Fruit fly (Drosophila melanogaster) whole organism, adult: ENCODE results near the gene Muc68D.

Experiments used
- CG11617 ChIP-seq: fragments of 200-800 bp; sonication (Bioruptor generic); optimal IDR thresholded peaks from 2 replicates; lab custom pipeline; 2017; ENCODE audit warnings: mild to moderate bottlenecking, missing biosample characterization, missing genetic modification reagents, missing genetic modification characterization
- CG12768 ChIP-seq: fragments of 200-800 bp; sonication (Bioruptor generic); optimal IDR thresholded peaks from 2 replicates; lab custom pipeline; 2017; ENCODE audit warnings: missing biosample characterization, missing genetic modification characterization, mild to moderate bottlenecking, moderate library complexity, missing genetic modification reagents
- CG14711 ChIP-seq: fragments of 200-800 bp; sonication (Bioruptor generic); optimal IDR thresholded peaks from 2 replicates; lab custom pipeline; 2018; ENCODE audit warnings: missing biosample characterization, mild to moderate bottlenecking, missing genetic modification characterization, moderate library complexity
- CG1620 ChIP-seq: fragments of 200-800 bp; sonication (Bioruptor generic); optimal IDR thresholded peaks from 2 replicates; lab custom pipeline; 2016; ENCODE audit warnings: missing biosample characterization, missing genetic modification characterization
- CG33017 ChIP-seq: fragments of 200-800 bp; sonication (Bioruptor generic); optimal IDR thresholded peaks from 2 replicates; lab custom pipeline; 2018; ENCODE audit warnings: missing biosample characterization, mild to moderate bottlenecking, missing genetic modification characterization, moderate library complexity
- CG5204 ChIP-seq: fragments of 200-800 bp; sonication (Bioruptor generic); optimal IDR thresholded peaks from 2 replicates; lab custom pipeline; 2016; ENCODE audit warnings: missing biosample characterization, missing genetic modification characterization
- CG7045 ChIP-seq: fragments of 200-800 bp; sonication (Bioruptor generic); optimal IDR thresholded peaks from 2 replicates; lab custom pipeline; 2017; ENCODE audit warnings: missing biosample characterization, mild to moderate bottlenecking, missing genetic modification characterization
- CG7101 ChIP-seq: fragments of 200-800 bp; sonication (Bioruptor generic); optimal IDR thresholded peaks from 2 replicates; lab custom pipeline; 2018; ENCODE audit warnings: missing biosample characterization, mild to moderate bottlenecking, missing genetic modification characterization, moderate library complexity
- Clk ChIP-seq: fragments of 200-800 bp; sonication (Bioruptor generic); optimal IDR thresholded peaks from 2 replicates; lab custom pipeline; 2017; ENCODE audit warnings: missing biosample characterization, missing genetic modification characterization
- Crg-1 ChIP-seq: fragments of 200-800 bp; sonication (Bioruptor generic); optimal IDR thresholded peaks from 2 replicates; lab custom pipeline; 2016; ENCODE audit warnings: missing biosample characterization, missing genetic modification characterization
- Hr96 ChIP-seq: fragments of 200-800 bp; sonication (Bioruptor generic); optimal IDR thresholded peaks from 2 replicates; lab custom pipeline; 2016; ENCODE audit warnings: missing biosample characterization, missing genetic modification characterization
- Mnt ChIP-seq: fragments of 200-800 bp; sonication (Bioruptor generic); optimal IDR thresholded peaks from 2 replicates; lab custom pipeline; 2016; ENCODE audit warnings: missing biosample characterization, mild to moderate bottlenecking, missing genetic modification characterization
- bab1 ChIP-seq: fragments of 200-800 bp; sonication (Bioruptor generic); optimal IDR thresholded peaks from 3 replicates; lab custom pipeline; 2019; ENCODE audit warnings: missing biosample characterization, mild to moderate bottlenecking, missing genetic modification characterization, moderate library complexity
- cic ChIP-seq: fragments of 200-800 bp; sonication (Bioruptor generic); optimal IDR thresholded peaks from 2 replicates; lab custom pipeline; 2017; ENCODE audit warnings: missing biosample characterization, mild to moderate bottlenecking, missing genetic modification characterization, moderate library complexity
- cnc ChIP-seq, 2 experiments: fragments of >200 bp; optimal IDR thresholded peaks; 2 replicates each; lab custom pipeline; 2017
- kay ChIP-seq: fragments of 200-800 bp; sonication (Bioruptor generic); peaks from one replicate; lab custom pipeline; 2016; ENCODE audit warnings: missing biosample characterization, missing genetic modification characterization, borderline replicate concordance
- ovo ChIP-seq: fragments of 200-800 bp; sonication (Bioruptor generic); optimal IDR thresholded peaks from 2 replicates; lab custom pipeline; 2016; ENCODE audit warnings: missing biosample characterization, missing genetic modification characterization
- pad ChIP-seq: fragments of 200-800 bp; sonication (Bioruptor generic); optimal IDR thresholded peaks from 3 replicates; lab custom pipeline; 2017; ENCODE audit warnings: missing biosample characterization, missing genetic modification characterization, mild to moderate bottlenecking, moderate library complexity, missing genetic modification reagents
- tj ChIP-seq: fragments of 200-800 bp; sonication (Bioruptor generic); optimal IDR thresholded peaks from 3 replicates; lab custom pipeline; 2017; ENCODE audit warnings: missing biosample characterization, mild to moderate bottlenecking, missing genetic modification characterization, moderate library complexity
- toe ChIP-seq: fragments of 200-800 bp; sonication (Bioruptor generic); optimal IDR thresholded peaks from 2 replicates; lab custom pipeline; 2016; ENCODE audit warnings: missing biosample characterization, missing genetic modification characterization

Muc68D gene

dm6 chr3L:11772057-11772456 lies at the start of gene Muc68D:
Muc68D (minus strand) TSS chr3L:11772157.
- TF ChIP-seq tj = no peak
- no peak for TF ChIP-seq toe (GFP tag; lab: Kevin White, UChicago)
- TF ChIP-seq CG7101 (tag; lab: Kevin White, UChicago) = no peak
- no peak for TF ChIP-seq bab1 (GFP tag; lab: Kevin White, UChicago)
- no peak for TF ChIP-seq ovo (GFP tag; lab: Kevin White, UChicago)
- TF ChIP-seq Clk (GFP tag; lab: Kevin White, UChicago) = no peak
- TF ChIP-seq Crg-1 (GFP tag; lab: Kevin White, UChicago) = no peak
- no peak for TF ChIP-seq CG1620 (GFP tag; lab: Kevin White, UChicago)
- no peak for TF ChIP-seq pad
- TF ChIP-seq CG5204 (GFP tag; lab: Kevin White, UChicago) = no peak
- TF ChIP-seq CG14711 = no peak
- no peak for TF ChIP-seq Hr96 (GFP tag; lab: Kevin White, UChicago)
- TF ChIP-seq CG12768 (GFP tag; lab: Kevin White, UChicago) = no peak
- no peak for TF ChIP-seq cnc (optimal IDR thresholded peaks at IDR 0.05; lab: Kevin White, UChicago)
- no peak for TF ChIP-seq CG33017
- no peak for TF ChIP-seq cic

- TF ChIP-seq toe (GFP tag; lab: Kevin White, UChicago) (peak; percentile 24), bab1 (GFP tag; lab: Kevin White, UChicago) (peak; percentile 64), cnc (optimal IDR thresholded peaks at IDR 0.05; lab: Kevin White, UChicago) (peak; percentile 65 to 92), CG7101 (tag; lab: Kevin White, UChicago) (peak; percentile 51), tj (peak; percentile 99), pad (no peak), CG33017 (peak; percentile 60), Mnt (peak; percentile 89), CG7045 (GFP tag; lab: Kevin White, UChicago) (peak; percentile 32), Clk (GFP tag; lab: Kevin White, UChicago) (no peak), Crg-1 (GFP tag; lab: Kevin White, UChicago) (no peak), kay (GFP tag; lab: Kevin White, UChicago) (peak; percentile 99), CG11617 (GFP tag; lab: Kevin White, UChicago) (peak; percentile 37), cic (peak; percentile 91), Hr96 (GFP tag; lab: Kevin White, UChicago) (peak; percentile 30), CG14711 (no peak), CG12768 (GFP tag; lab: Kevin White, UChicago) (peak; percentile 12), CG5204 (GFP tag; lab: Kevin White, UChicago) (no peak), ovo (GFP tag; lab: Kevin White, UChicago) (peak; percentile 83), CG1620 (GFP tag; lab: Kevin White, UChicago) (peak; percentile 33)
Observed at dm6 chr3L:11819639-11820456, 47.9 kb upstream of the Muc68D start.

- TF ChIP-seq ovo (GFP tag; lab: Kevin White, UChicago) = no peak
- TF ChIP-seq kay (GFP tag; lab: Kevin White, UChicago) = peak; percentile 73
Observed at dm6 chr3L:11816641-11817040, 44.7 kb upstream of the Muc68D start.

- TF ChIP-seq tj (peak; percentile 14), CG33017 (no peak), CG1620 (GFP tag; lab: Kevin White, UChicago) (no peak), pad (no peak), kay (GFP tag; lab: Kevin White, UChicago) (peak; percentile 81), bab1 (GFP tag; lab: Kevin White, UChicago) (peak; percentile 52), Mnt (no peak)
Observed at dm6 chr3L:11815220-11815797, 43.4 kb upstream of the Muc68D start, which contains the start of gene CG14130. CG14130 (plus strand) TSS chr3L:11815444.

dm6 chr3L:11814655-11815054 lies 42.7 kb upstream of the Muc68D start, which contains the start of gene Cubn2:
Cubn2 (minus strand) TSS chr3L:11814755.
- no peak for TF ChIP-seq CG7045 (GFP tag; lab: Kevin White, UChicago)
- TF ChIP-seq kay (GFP tag; lab: Kevin White, UChicago) = no peak
- TF ChIP-seq ovo (GFP tag; lab: Kevin White, UChicago) = no peak
- no peak for TF ChIP-seq CG11617 (GFP tag; lab: Kevin White, UChicago)
- TF ChIP-seq CG1620 (GFP tag; lab: Kevin White, UChicago) = no peak
- TF ChIP-seq CG7101 (tag; lab: Kevin White, UChicago) = no peak
- no peak for TF ChIP-seq CG33017
- no peak for TF ChIP-seq bab1 (GFP tag; lab: Kevin White, UChicago)
- TF ChIP-seq pad = no peak

dm6 chr3L:11801622-11802021 lies 29.7 kb upstream of the Muc68D start:
- no peak for TF ChIP-seq CG11617 (GFP tag; lab: Kevin White, UChicago)
- TF ChIP-seq CG12768 (GFP tag; lab: Kevin White, UChicago) = no peak
- TF ChIP-seq pad = no peak
- no peak for TF ChIP-seq CG7045 (GFP tag; lab: Kevin White, UChicago)
- no peak for TF ChIP-seq CG7101 (tag; lab: Kevin White, UChicago)
- no peak for TF ChIP-seq Hr96 (GFP tag; lab: Kevin White, UChicago)
